Worm (Caenorhabditis elegans) whole organism, L3 larva: ENCODE measurements around the gene F54H5.3.
A peak's percentile ranks its signal among the peaks of the same experiment; 100 is the strongest.

Source experiments
- R02D3.7 ChIP-seq: fragments of 150-350 bp; optimal IDR thresholded peaks from 2 replicates; lab custom pipeline; 2014; ENCODE audit warnings: missing biosample characterization, missing genetic modification characterization
- ZK546.5 ChIP-seq: sonication (generic microtip); optimal IDR thresholded peaks from 2 replicates; lab custom pipeline; 2017; ENCODE audit warnings: missing biosample characterization, missing genetic modification characterization
- aly-2 ChIP-seq: fragments of 150-350 bp; optimal IDR thresholded peaks from 2 replicates; lab custom pipeline; 2014; ENCODE audit warnings: missing biosample characterization, missing genetic modification characterization
- ama-1 ChIP-seq: fragments of 150-350 bp; optimal IDR thresholded peaks from 2 replicates; lab custom pipeline; 2018
- ceh-9 ChIP-seq: sonication (generic microtip); optimal IDR thresholded peaks from 2 replicates; lab custom pipeline; 2018; ENCODE audit warnings: missing biosample characterization, missing genetic modification characterization
- egl-27 ChIP-seq: sonication (generic microtip); optimal IDR thresholded peaks from 4 replicates; lab custom pipeline; 2017; ENCODE audit warnings: missing biosample characterization, missing genetic modification reagents, missing genetic modification characterization
- egl-5 ChIP-seq: fragments of 150-350 bp; optimal IDR thresholded peaks from 2 replicates; lab custom pipeline; 2017; ENCODE audit warnings: missing biosample characterization, missing genetic modification reagents, missing genetic modification characterization, inconsistent platforms
- elt-1 ChIP-seq: fragments of 150-350 bp; optimal IDR thresholded peaks from 2 replicates; lab custom pipeline; 2014; ENCODE audit warnings: missing biosample characterization, missing genetic modification characterization
- elt-2 ChIP-seq: sonication (generic microtip); optimal IDR thresholded peaks from 2 replicates; lab custom pipeline; 2016; ENCODE audit warnings: missing genetic modification reagents, mild to moderate bottlenecking, missing genetic modification characterization, missing compliant biosample characterization
- elt-3 ChIP-seq, 3 experiments: fragments of 150-350 bp in 1 of 3; sonication (generic microtip) in 2 of 3; optimal IDR thresholded peaks; 2 replicates in 2 of 3; 4 replicates in 1 of 3; lab custom pipeline; 2014 to 2017; ENCODE audit warnings: missing biosample characterization in 3 of 3, missing genetic modification characterization in 3 of 3
- eor-1 ChIP-seq, 2 experiments: fragments of 150-350 bp; optimal IDR thresholded peaks; 2 replicates each; lab custom pipeline; 2014 to 2018; ENCODE audit warnings: missing biosample characterization in 2 of 2, missing genetic modification characterization in 2 of 2
- fkh-10 ChIP-seq: sonication (generic microtip); optimal IDR thresholded peaks from 2 replicates; lab custom pipeline; 2017; ENCODE audit warnings: missing biosample characterization, missing genetic modification reagents, missing genetic modification characterization
- fkh-2 ChIP-seq: fragments of 150-350 bp; optimal IDR thresholded peaks from 2 replicates; lab custom pipeline; 2014; ENCODE audit warnings: missing biosample characterization, missing genetic modification reagents, missing genetic modification characterization
- fos-1 ChIP-seq: fragments of 150-350 bp; optimal IDR thresholded peaks from 2 replicates; lab custom pipeline; 2014; ENCODE audit warnings: missing biosample characterization, missing genetic modification characterization
- hmg-11 ChIP-seq: sonication (generic microtip); optimal IDR thresholded peaks from 2 replicates; lab custom pipeline; 2016; ENCODE audit warnings: missing genetic modification characterization, missing compliant biosample characterization
- lin-15B ChIP-seq: fragments of 150-350 bp; optimal IDR thresholded peaks from 2 replicates; lab custom pipeline; 2014; ENCODE audit warnings: missing biosample characterization, missing genetic modification characterization
- lin-39 ChIP-seq: fragments of 150-350 bp; optimal IDR thresholded peaks from 2 replicates; lab custom pipeline; 2018; ENCODE audit warnings: missing biosample characterization, missing genetic modification reagents, missing genetic modification characterization
- mdl-1 ChIP-seq: fragments of 150-350 bp; optimal IDR thresholded peaks from 2 replicates; lab custom pipeline; 2014; ENCODE audit warnings: missing biosample characterization, missing genetic modification characterization
- mml-1 ChIP-seq: fragments of 150-350 bp; sonication (generic microtip); optimal IDR thresholded peaks from 3 replicates; lab custom pipeline; 2014; ENCODE audit warnings: missing biosample characterization, missing genetic modification characterization
- nfya-1 ChIP-seq: sonication (generic microtip); optimal IDR thresholded peaks from 2 replicates; lab custom pipeline; 2017; ENCODE audit warnings: missing genetic modification characterization, mild to moderate bottlenecking, missing compliant biosample characterization, antibody characterized with exemption, moderate library complexity; ENCODE audit not compliant: insufficient read depth
- nhr-11 ChIP-seq: fragments of 150-350 bp; optimal IDR thresholded peaks from 2 replicates; lab custom pipeline; 2014; ENCODE audit warnings: missing biosample characterization, missing genetic modification characterization
- nhr-12 ChIP-seq: fragments of 150-350 bp; optimal IDR thresholded peaks from 2 replicates; lab custom pipeline; 2014; ENCODE audit warnings: missing biosample characterization, missing genetic modification characterization
- nhr-23 ChIP-seq: fragments of 150-350 bp; optimal IDR thresholded peaks from 2 replicates; lab custom pipeline; 2014; ENCODE audit warnings: missing biosample characterization, missing genetic modification reagents, missing genetic modification characterization
- nhr-43 ChIP-seq: sonication (generic microtip); optimal IDR thresholded peaks from 2 replicates; lab custom pipeline; 2016; ENCODE audit warnings: mild to moderate bottlenecking, missing genetic modification characterization, missing compliant biosample characterization; ENCODE audit not compliant: poor library complexity, severe bottlenecking
- nhr-77 ChIP-seq: fragments of 150-350 bp; optimal IDR thresholded peaks from 2 replicates; lab custom pipeline; 2014; ENCODE audit warnings: missing biosample characterization, missing genetic modification characterization
- pha-4 ChIP-seq: fragments of 150-350 bp; optimal IDR thresholded peaks from 2 replicates; lab custom pipeline; 2014; ENCODE audit warnings: missing biosample characterization, missing genetic modification reagents, missing genetic modification characterization
- pqm-1 ChIP-seq: fragments of 150-350 bp; optimal IDR thresholded peaks from 2 replicates; lab custom pipeline; 2017; ENCODE audit warnings: missing biosample characterization, missing genetic modification characterization, inconsistent platforms
- sea-2 ChIP-seq: fragments of 150-350 bp; sonication (generic microtip); optimal IDR thresholded peaks from 4 replicates; lab custom pipeline; 2014; ENCODE audit warnings: missing biosample characterization, missing genetic modification reagents, missing genetic modification characterization
- snpc-4 ChIP-seq: fragments of 150-350 bp; optimal IDR thresholded peaks from 2 replicates; lab custom pipeline; 2014; ENCODE audit warnings: missing biosample characterization, missing genetic modification characterization
- zag-1 ChIP-seq: fragments of 150-350 bp; optimal IDR thresholded peaks from 2 replicates; lab custom pipeline; 2014; ENCODE audit warnings: missing biosample characterization, missing genetic modification characterization
- ztf-4 ChIP-seq: fragments of 150-350 bp; optimal IDR thresholded peaks from 2 replicates; lab custom pipeline; 2014; ENCODE audit warnings: missing biosample characterization, missing genetic modification characterization

Gene F54H5.3

DNA sequence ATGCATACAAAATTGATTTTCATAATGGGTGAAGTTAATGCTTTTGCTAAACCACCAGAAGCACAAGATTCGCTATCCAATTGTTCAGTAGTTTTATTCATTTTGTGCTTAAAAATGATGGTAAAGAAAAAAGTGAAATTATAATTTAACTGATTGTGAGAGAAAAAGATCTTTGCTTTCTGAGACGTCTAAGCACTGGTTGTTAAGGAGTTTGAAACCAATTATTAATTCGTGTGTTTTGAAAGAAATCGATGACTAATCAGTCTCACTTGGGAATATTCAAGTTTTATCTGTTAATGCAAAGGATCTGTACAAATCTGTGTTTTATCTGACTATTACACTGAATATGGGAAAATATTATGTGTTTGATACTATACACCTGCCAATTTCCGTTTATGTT lies 29.7 kb downstream of the F54H5.3 start, which contains the start of gene sra-26:
sra-26 (minus strand) TSS at position 101 of the 400 bp plus-strand sequence.
- TF ChIP-seq fkh-2 (tag; lab: Kevin White, UChicago), result no peak
- TF ChIP-seq pha-4 (tag; lab: Kevin White, UChicago), result no peak
- TF ChIP-seq hmg-11 (tag; lab: Kevin White, UChicago), result no peak
- no peak for TF ChIP-seq egl-5 (tag; lab: Kevin White, UChicago)
- no peak for TF ChIP-seq ceh-9 (tag; lab: Kevin White, UChicago)
- no peak for TF ChIP-seq nhr-23

DNA sequence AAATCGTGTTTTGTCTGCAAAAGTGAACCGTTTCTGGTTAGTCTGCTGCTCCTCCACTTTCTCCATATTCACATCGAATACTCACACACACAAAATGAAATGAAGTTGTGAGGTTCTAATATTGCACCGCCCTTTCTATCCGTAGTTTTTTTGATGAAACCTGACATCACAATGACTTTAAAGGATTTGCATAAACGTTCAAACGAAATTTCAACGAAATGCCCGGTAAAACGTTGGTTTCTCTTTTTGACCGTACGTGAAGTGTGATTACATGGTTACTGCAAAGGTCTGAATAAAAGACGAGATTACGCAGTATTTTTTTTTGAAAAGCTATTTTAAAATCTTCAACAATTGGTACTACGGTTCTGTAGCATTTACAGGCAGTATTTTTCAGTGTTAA lies 32.3 kb downstream of the F54H5.3 start, which contains the start of gene T19D12.9:
T19D12.9 (minus strand) TSS at position 101 of the 400 bp plus-strand sequence.
- TF ChIP-seq fkh-2 (tag; lab: Kevin White, UChicago) (no peak), egl-27 (tag; lab: Kevin White, UChicago) (no peak), pha-4 (tag; lab: Kevin White, UChicago) (no peak), pqm-1 (no peak), fkh-10 (GFP tag; lab: Kevin White, UChicago) (no peak), lin-15B (no peak), nhr-23 (no peak), nhr-43 (tag; lab: Kevin White, UChicago) (no peak), mml-1 (tag; lab: Kevin White, UChicago) (no peak), snpc-4 (tag; lab: Kevin White, UChicago) (no peak), elt-3 (tag; optimal IDR thresholded peaks at IDR 0.05; lab: Kevin White, UChicago) (no peak), fos-1 (tag; lab: Kevin White, UChicago) (no peak), nhr-77 (no peak), ztf-4 (tag; lab: Kevin White, UChicago) (no peak), R02D3.7 (tag; lab: Kevin White, UChicago) (no peak), eor-1 (tag; optimal IDR thresholded peaks at IDR 0.05; lab: Kevin White, UChicago) (no peak), mdl-1 (tag; lab: Kevin White, UChicago) (no peak), lin-39 (tag; lab: Kevin White, UChicago) (no peak), sea-2 (no peak)

DNA sequence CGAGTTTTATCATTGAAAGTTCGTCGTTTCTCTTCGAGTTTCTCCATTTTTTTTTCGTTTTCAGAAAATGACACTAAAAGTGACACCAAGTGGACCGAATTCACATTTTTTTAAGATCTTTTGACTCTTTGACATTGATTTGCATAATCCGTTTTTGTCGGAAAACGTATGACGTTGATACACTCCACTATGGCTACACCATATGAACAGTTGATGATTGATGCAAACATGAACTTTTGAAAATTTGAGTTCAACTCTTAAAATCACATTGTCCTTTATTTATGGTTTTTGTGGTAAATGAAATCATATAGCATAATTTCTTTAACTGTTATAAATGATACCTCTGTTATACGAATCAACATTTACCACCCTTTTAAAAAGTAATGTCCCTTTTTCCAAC lies 36.8 kb downstream of the F54H5.3 start, which contains the start of gene T19D12.10:
T19D12.10 (minus strand) TSS at position 101 of the 400 bp plus-strand sequence.
- TF ChIP-seq nhr-12 (no peak), ztf-4 (tag; lab: Kevin White, UChicago) (no peak), elt-2 (no peak), ZK546.5 (tag; lab: Kevin White, UChicago) (no peak)
- TF ChIP-seq, all 47 proteins: peak for 0

DNA sequence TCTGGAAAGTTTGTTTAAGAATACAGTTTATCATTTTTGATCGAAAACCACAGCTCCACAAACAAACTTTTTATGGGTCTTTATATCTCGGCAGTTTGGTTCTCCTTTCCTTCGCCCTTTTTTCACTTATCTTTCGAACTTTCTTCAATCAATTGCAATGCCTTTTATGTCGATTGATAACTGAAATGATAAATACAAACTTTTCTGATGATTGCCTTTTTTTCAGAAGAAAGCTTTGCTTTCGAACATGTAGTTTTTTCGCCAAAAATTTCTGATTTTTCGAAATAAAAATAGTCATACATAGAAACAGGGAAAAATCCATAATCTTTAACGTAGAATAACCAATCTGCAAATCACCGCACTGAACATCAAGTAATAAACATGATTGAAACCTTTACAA lies 39.2 kb downstream of the F54H5.3 start, which contains the start of gene T19D12.2:
T19D12.2 (plus strand) TSS at position 125 of the 400 bp plus-strand sequence.
- TF ChIP-seq elt-2 (peak; percentile 79), nfya-1 (no peak)
- TF ChIP-seq, all 47 proteins: peak for 1

DNA sequence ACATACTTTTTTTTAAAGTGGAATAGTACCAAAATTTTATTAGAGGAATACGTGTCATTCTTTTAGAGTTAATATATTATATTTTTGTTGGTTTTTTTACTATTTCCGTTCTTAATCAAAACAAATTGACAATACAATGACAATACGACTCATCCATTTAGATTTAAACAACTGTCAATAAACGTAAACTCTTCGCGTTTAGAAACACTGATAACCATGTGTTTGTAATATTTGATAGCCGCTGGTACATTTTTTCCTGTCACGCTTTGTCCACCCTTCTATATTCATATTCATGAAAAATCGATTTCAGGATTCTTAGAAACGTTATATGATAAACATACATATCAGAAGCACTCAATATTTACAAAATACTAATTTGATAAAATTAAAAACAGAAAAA lies 41.8 kb downstream of the F54H5.3 start:
- no peak for TF ChIP-seq aly-2 (tag; lab: Kevin White, UChicago)
- TF ChIP-seq elt-3 (tag; optimal IDR thresholded peaks at IDR 0.05; lab: Kevin White, UChicago), result no peak
- TF ChIP-seq nhr-11 (tag; lab: Kevin White, UChicago), result no peak
- TF ChIP-seq pha-4 (tag; lab: Kevin White, UChicago), result peak; percentile 4
- TF ChIP-seq lin-15B, result no peak
- no peak for TF ChIP-seq R02D3.7 (tag; lab: Kevin White, UChicago)
- TF ChIP-seq elt-2, result peak; percentile 39
- TF ChIP-seq ama-1 (lab: Kevin White, UChicago), result no peak

DNA sequence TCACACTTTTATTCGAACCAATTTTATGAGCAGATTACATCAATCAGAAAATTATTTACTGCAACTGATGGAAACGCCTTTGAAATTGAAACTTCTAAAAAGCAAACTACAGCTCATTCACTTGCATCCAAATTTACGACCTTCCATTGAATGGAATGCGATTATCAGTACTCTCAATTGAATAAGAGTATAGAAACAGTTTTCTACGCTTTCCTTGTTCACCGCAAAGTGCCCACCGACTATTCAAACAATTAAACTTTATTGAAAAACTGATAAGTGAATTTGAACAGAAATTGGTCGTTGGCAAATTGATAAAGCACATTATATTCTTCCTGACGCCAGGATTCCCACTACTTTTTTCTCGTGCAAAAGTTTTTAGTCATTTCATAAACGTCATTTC lies 43.9 kb downstream of the F54H5.3 start:
- TF ChIP-seq nfya-1 (no peak), elt-2 (peak; percentile 84), elt-1 (no peak), pqm-1 (peak; percentile 39), zag-1 (tag; lab: Kevin White, UChicago) (no peak)
